Worm (Caenorhabditis elegans): ENCODE results near the gene C26F1.1.

The C26F1.1 gene

DNA sequence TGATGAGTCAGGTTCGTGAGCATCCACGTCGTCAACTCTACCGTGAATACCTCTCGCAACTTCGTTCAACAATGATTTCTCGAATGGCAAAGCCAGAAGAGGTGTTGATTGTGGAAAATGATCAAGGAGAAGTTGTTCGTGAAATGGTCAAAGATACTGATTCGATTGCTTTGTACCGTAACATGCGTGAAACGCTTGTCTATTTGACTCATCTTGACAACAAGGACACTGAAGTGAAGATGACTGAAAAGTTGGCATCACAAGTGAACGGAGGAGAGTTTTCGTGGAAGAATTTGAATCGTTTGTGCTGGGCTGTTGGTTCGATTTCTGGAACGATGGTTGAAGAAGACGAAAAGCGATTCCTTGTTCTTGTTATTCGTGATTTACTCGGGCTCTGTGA, 21.4 kb downstream of the C26F1.1 start:
- no peak for TF ChIP-seq mls-2 (tag; optimal IDR thresholded peaks at IDR 0.05)
- TF ChIP-seq pha-4 (tag; optimal IDR thresholded peaks at IDR 0.05): no peak
- no peak for TF ChIP-seq hlh-1 (tag; optimal IDR thresholded peaks at IDR 0.05)
- no peak for TF ChIP-seq zip-8 (tag; optimal IDR thresholded peaks at IDR 0.05)
- no peak for TF ChIP-seq unc-62 (GFP tag; optimal IDR thresholded peaks at IDR 0.05)
- no peak for TF ChIP-seq mep-1 (tag; optimal IDR thresholded peaks at IDR 0.05)
- no peak for TF ChIP-seq cnd-1 (tag; optimal IDR thresholded peaks at IDR 0.05)
- TF ChIP-seq elt-1 (tag; optimal IDR thresholded peaks at IDR 0.05; ENCODE audit: borderline replicate concordance, insufficient read depth): no peak
- TF ChIP-seq unc-120 (tag; optimal IDR thresholded peaks at IDR 0.05; ENCODE audit: poor library complexity, severe bottlenecking): no peak
- TF ChIP-seq ceh-39 (tag; optimal IDR thresholded peaks at IDR 0.05): no peak
- TF ChIP-seq unc-39 (tag; optimal IDR thresholded peaks at IDR 0.05): no peak
- no peak for TF ChIP-seq M03D4.4 (tag; optimal IDR thresholded peaks at IDR 0.05)
- no peak for TF ChIP-seq nhr-76 (tag; optimal IDR thresholded peaks at IDR 0.05)

DNA sequence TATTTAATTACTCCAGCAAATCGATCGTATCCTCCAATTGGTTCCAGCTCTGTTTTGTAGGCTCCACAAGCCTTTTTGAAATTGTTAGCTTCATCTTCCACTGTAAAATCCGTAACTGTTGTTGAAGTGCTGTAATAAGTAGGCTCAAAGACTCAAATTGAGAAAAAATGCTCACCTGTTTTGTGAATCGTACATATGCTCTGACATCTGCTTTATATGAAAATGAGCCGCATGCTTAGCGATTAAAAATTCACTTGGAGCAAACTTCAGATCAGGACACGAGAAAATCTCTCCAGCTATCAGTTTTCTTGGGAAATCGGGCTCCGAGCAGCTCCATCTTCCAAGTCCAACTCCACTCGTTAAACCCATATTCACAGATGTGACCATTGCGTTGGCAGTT, 23.2 kb downstream of the C26F1.1 start:
- no peak for TF ChIP-seq mab-5 (tag; optimal IDR thresholded peaks at IDR 0.05)
- TF ChIP-seq hlh-1 (tag; optimal IDR thresholded peaks at IDR 0.05): no peak
- no peak for TF ChIP-seq flh-1 (GFP tag; optimal IDR thresholded peaks at IDR 0.05)
- no peak for TF ChIP-seq ceh-39 (tag; optimal IDR thresholded peaks at IDR 0.05)
- no peak for TF ChIP-seq lin-13 (tag; optimal IDR thresholded peaks at IDR 0.05)
- no peak for TF ChIP-seq drap-1 (GFP tag; optimal IDR thresholded peaks at IDR 0.05)
- TF ChIP-seq mls-2 (tag; optimal IDR thresholded peaks at IDR 0.05): no peak
- no peak for TF ChIP-seq sptf-1 (tag; optimal IDR thresholded peaks at IDR 0.05)
- TF ChIP-seq blmp-1 (tag; optimal IDR thresholded peaks at IDR 0.05): no peak
- no peak for TF ChIP-seq nhr-237 (tag; optimal IDR thresholded peaks at IDR 0.05)

DNA sequence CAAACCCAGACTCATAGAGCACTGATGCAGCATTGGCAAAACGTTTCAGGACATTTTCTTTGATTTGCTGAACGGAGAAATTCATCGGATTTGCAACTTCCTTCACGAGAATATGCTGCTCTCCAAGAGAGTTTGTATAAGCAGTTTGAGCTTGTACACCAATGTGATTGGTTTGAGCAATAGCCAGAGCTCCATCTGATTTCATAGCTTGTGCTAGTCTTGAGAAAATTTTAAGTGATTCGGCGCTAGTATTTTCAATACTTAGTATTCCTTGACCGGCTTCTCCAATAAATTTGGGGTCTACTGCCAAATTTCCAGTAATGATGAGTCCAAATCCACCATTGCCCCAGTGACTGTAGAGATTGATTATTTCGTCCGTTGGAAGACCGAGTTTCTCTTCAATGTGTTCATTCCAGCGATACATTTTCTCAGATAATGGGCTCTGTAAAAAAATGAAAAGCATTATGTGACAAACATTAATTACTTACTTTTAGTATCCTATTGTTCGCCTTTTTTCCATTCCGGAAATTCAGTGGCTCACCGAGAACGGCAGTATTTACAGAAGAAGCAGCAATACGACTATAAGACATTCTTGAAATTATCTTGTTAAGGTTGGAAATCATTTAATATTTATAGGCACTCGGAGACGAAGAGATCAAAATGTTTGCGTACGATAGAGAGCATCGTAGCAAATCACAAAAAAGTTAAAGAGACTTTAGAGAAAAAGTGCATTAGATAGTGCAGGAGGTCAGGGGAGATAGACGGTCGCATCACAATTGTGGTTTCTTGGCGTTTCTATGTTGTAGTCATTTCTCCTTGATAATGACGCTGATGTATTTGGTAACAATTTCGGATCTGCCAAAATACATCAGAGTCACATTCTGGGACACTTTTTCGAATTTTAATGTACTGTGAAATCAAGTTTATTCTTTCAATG, 24.4 kb downstream of the C26F1.1 start, which contains the start of gene ZK742.3:
ZK742.3 (minus strand) TSS at position 593 of the 937 bp plus-strand sequence.
- TF ChIP-seq mls-2 (tag; optimal IDR thresholded peaks at IDR 0.05) (no peak), lsy-2 (tag; optimal IDR thresholded peaks at IDR 0.05) (no peak)

DNA sequence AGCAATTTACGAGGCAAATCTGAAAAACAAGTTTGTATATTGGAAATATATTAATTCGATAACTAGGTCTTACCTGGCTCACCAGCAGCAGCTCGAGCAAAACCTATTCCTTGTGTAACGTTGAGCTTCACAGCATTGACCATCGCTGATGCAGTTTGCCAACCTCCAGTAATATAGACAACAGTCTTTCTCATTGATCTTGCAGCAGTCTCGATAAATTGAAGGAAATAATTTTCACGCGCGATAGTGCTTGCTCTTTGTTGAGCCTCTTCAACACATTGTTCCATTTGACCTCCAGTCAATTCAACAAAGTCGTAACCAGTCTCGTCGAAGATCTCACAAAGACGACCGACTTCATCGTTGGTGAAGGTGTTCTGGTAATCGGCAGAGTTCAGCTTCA, 25.4 kb downstream of the C26F1.1 start:
- TF ChIP-seq M03D4.4 (tag; optimal IDR thresholded peaks at IDR 0.05) (no peak), lin-13 (tag; optimal IDR thresholded peaks at IDR 0.05) (no peak), blmp-1 (tag; optimal IDR thresholded peaks at IDR 0.05) (no peak), elt-1 (tag; optimal IDR thresholded peaks at IDR 0.05; ENCODE audit: borderline replicate concordance, insufficient read depth) (no peak)

DNA sequence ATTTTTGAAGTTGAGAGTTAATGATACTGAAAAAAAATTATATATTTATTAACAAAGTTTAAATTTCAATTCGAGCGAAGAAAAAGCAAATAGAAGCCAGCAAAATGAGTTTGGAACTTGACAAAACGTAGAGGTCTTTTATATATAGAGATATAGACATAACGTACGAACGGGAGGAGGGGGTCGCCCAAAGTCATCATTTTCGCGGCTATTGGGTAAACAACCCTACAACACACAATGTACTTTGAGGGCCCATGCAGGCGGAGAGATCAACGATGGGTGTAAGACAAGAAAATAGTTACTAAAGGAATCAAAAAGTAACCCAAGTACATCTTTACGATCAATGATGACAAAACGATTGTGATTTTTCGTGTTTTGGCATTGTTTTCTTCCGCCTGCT, 26.5 kb downstream of the C26F1.1 start, which contains the start of gene ZK742.4:
ZK742.4 (minus strand) TSS at position 35 of the 400 bp plus-strand sequence.
- no peak for TF ChIP-seq elt-1 (tag; optimal IDR thresholded peaks at IDR 0.05; ENCODE audit: borderline replicate concordance, insufficient read depth)
- peak; percentile 31 for TF ChIP-seq pha-4 (tag; optimal IDR thresholded peaks at IDR 0.05)

DNA sequence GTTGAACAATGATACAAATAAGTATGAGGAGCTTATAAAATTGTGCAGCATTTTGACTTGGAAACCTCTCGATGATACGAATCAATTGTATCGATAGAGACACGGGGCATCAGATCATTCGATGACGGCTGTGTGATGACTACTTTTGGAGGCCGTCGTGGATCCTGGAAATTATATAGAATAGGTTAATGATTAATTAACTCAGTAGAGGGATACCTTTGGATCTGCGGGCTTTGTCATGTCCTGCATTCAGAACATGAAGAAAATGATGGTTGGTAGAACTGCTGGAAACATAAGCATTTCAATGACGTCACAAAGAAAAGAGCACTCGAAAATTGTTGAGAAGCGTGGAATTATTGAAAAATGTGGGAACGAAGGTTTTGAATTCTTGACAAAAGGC, 29.4 kb downstream of the C26F1.1 start, which contains the start of gene ZK742.6:
ZK742.6 (minus strand) TSS at position 342 of the 400 bp plus-strand sequence.
- no peak for TF ChIP-seq mab-5 (tag; optimal IDR thresholded peaks at IDR 0.05)

DNA sequence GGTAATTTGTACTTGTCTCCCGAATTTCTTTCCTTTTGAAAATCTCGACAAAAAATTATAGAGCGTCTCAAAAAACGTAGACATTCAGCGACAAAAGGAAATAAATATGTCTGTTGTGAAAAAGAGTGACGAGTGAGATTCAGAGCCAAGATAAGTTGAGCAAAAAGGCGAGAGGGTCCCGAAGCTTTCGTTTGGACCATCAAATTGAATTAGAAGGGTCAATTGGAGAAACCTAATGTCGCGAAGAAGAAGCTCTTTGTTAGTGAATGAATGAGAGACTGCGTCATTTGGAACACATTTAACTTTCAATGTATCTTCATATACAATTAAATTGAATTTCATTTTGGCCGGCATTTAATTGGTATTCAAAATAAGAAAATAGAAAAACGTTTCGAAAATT, 31.3 kb downstream of the C26F1.1 start:
- peak; percentile 97 for TF ChIP-seq ces-1 (GFP tag; optimal IDR thresholded peaks at IDR 0.05)
- TF ChIP-seq snpc-4 (tag; optimal IDR thresholded peaks at IDR 0.05): no peak
- no peak for TF ChIP-seq lin-32 (GFP tag; optimal IDR thresholded peaks at IDR 0.05)

DNA sequence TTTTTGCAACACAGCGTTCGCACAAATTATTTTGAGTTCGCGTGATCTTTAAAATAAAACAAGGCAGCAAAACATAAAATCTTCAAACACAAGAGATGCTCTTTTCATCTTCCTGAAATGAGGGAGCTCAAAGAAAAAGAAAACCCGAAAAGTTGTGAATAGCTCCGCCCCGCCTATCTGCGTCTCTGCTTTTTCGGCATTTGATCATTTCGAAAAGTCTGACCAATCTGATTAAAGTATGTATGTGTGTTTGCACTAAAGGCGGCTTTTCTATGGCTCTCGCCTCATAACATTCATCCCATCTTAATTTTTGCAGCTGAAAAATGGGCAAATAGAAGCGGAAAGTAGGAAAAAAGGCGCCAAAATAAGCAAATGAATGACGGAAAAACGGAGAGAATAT, 34.4 kb downstream of the C26F1.1 start:
- TF ChIP-seq bed-3 (GFP tag; optimal IDR thresholded peaks at IDR 0.05): no peak
- TF ChIP-seq ces-1 (GFP tag; optimal IDR thresholded peaks at IDR 0.05): peak; percentile 68
